Worm (Caenorhabditis elegans) whole organism, mixed stage, embryonic: ENCODE results near the gene F09G8.10.

Experiments
- ceh-39 ChIP-seq: fragments of 150-350 bp; optimal IDR thresholded peaks from 2 replicates; lab custom pipeline; 2014; ENCODE audit warnings: missing biosample characterization, missing genetic modification characterization
- lsy-2 ChIP-seq: fragments of 150-350 bp; optimal IDR thresholded peaks from 2 replicates; lab custom pipeline; 2014; ENCODE audit warnings: missing biosample characterization, missing genetic modification characterization
- mab-5 ChIP-seq: fragments of 150-350 bp; optimal IDR thresholded peaks from 2 replicates; lab custom pipeline; 2014; ENCODE audit warnings: missing biosample characterization, missing genetic modification characterization
- mep-1 ChIP-seq: fragments of 150-350 bp; optimal IDR thresholded peaks from 2 replicates; lab custom pipeline; 2017; ENCODE audit warnings: missing biosample characterization, missing genetic modification reagents, missing genetic modification characterization, inconsistent platforms
- nhr-12 ChIP-seq: fragments of 150-350 bp; optimal IDR thresholded peaks from 2 replicates; lab custom pipeline; 2014; ENCODE audit warnings: missing biosample characterization, missing genetic modification characterization
- nhr-237 ChIP-seq: fragments of 150-350 bp; optimal IDR thresholded peaks from 2 replicates; lab custom pipeline; 2014; ENCODE audit warnings: missing biosample characterization, missing genetic modification characterization
- snpc-4 ChIP-seq: fragments of 150-350 bp; optimal IDR thresholded peaks from 2 replicates; lab custom pipeline; 2014; ENCODE audit warnings: missing biosample characterization, missing genetic modification characterization
- unc-39 ChIP-seq: fragments of 150-350 bp; optimal IDR thresholded peaks from 2 replicates; lab custom pipeline; 2014; ENCODE audit warnings: missing biosample characterization, missing genetic modification characterization

DNA sequence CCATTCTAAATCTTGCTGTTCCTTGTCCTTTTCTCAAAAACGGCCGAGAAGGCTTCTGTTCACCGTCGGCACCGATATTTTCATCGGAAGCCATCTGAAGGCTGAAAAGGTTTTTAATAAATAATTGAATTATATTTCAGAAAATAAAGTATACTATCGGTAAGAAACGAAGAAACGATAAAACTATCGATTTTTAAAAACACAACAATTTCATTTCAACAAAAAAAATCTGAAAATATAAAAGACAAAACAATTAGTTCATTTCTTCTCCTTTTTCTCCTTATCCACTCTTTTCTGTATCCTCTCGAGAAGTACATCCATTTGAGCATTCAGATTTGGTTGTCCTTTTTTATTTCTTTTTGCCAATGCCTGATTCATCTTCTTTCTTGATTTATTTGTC, 46.5 kb upstream of the F09G8.10 start, which contains the start of gene sas-4:
- TF ChIP-seq mep-1 (tag; lab: Kevin White, UChicago): no peak
- no peak for TF ChIP-seq nhr-237 (tag; lab: Kevin White, UChicago)
- TF ChIP-seq mab-5 (tag; lab: Kevin White, UChicago): no peak
- no peak for TF ChIP-seq snpc-4 (tag; lab: Kevin White, UChicago)
- TF ChIP-seq unc-39: no peak
- TF ChIP-seq nhr-12 (tag; lab: Kevin White, UChicago): no peak
- no peak for TF ChIP-seq lsy-2 (tag; lab: Kevin White, UChicago)
- no peak for TF ChIP-seq ceh-39 (tag; lab: Kevin White, UChicago)
